Worm (Caenorhabditis elegans) whole organism, L3 larva: ENCODE data around the gene srg-29.

Source experiments
- elt-1 ChIP-seq: fragments of 150-350 bp; optimal IDR thresholded peaks from 2 replicates; lab custom pipeline; 2014; ENCODE audit warnings: missing biosample characterization, missing genetic modification characterization
- elt-3 ChIP-seq, 3 experiments: fragments of 150-350 bp in 1 of 3; sonication (generic microtip) in 2 of 3; optimal IDR thresholded peaks; 2 replicates in 2 of 3; 4 replicates in 1 of 3; lab custom pipeline; 2014 to 2017; ENCODE audit warnings: missing biosample characterization in 3 of 3, missing genetic modification characterization in 3 of 3
- fkh-10 ChIP-seq: sonication (generic microtip); optimal IDR thresholded peaks from 2 replicates; lab custom pipeline; 2017; ENCODE audit warnings: missing biosample characterization, missing genetic modification reagents, missing genetic modification characterization
- fkh-2 ChIP-seq: fragments of 150-350 bp; optimal IDR thresholded peaks from 2 replicates; lab custom pipeline; 2014; ENCODE audit warnings: missing biosample characterization, missing genetic modification reagents, missing genetic modification characterization
- jun-1 ChIP-seq: fragments of 150-350 bp; optimal IDR thresholded peaks from 2 replicates; lab custom pipeline; 2014; ENCODE audit warnings: missing biosample characterization, missing genetic modification reagents, missing genetic modification characterization
- lin-39 ChIP-seq: fragments of 150-350 bp; optimal IDR thresholded peaks from 2 replicates; lab custom pipeline; 2018; ENCODE audit warnings: missing biosample characterization, missing genetic modification reagents, missing genetic modification characterization
- lsy-12 ChIP-seq: sonication (generic microtip); optimal IDR thresholded peaks from 2 replicates; lab custom pipeline; 2016; ENCODE audit warnings: mild to moderate bottlenecking, missing genetic modification characterization, missing compliant biosample characterization
- nhr-11 ChIP-seq: fragments of 150-350 bp; optimal IDR thresholded peaks from 2 replicates; lab custom pipeline; 2014; ENCODE audit warnings: missing biosample characterization, missing genetic modification characterization
- nhr-76 ChIP-seq: fragments of 150-350 bp; sonication (generic microtip); optimal IDR thresholded peaks from 5 replicates; lab custom pipeline; 2014; ENCODE audit warnings: missing biosample characterization, missing genetic modification characterization
- nhr-77 ChIP-seq: fragments of 150-350 bp; optimal IDR thresholded peaks from 2 replicates; lab custom pipeline; 2014; ENCODE audit warnings: missing biosample characterization, missing genetic modification characterization
- skn-1 ChIP-seq: fragments of 150-350 bp; optimal IDR thresholded peaks from 2 replicates; lab custom pipeline; 2014; ENCODE audit warnings: missing biosample characterization, missing genetic modification characterization
- snpc-4 ChIP-seq: fragments of 150-350 bp; optimal IDR thresholded peaks from 2 replicates; lab custom pipeline; 2014; ENCODE audit warnings: missing biosample characterization, missing genetic modification characterization
- zag-1 ChIP-seq: fragments of 150-350 bp; optimal IDR thresholded peaks from 2 replicates; lab custom pipeline; 2014; ENCODE audit warnings: missing biosample characterization, missing genetic modification characterization

DNA sequence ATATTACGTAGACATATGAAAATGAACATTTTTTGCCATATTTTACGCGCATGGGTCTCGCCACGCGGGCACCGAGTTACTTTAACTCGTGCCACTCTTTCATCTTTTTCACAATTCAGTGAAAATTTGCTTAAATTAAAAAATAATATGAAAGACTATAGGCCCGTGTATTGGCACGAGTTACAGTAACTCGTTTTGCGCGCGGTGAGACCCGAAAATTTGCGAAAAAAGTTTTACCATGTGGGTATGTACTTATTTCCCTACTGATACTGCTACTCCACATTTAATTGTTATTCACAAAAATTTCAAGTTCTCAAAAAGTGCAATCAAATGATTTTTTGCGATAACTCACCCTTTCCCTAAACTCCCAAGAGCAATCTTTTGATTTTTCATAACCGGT is 39.2 kb upstream of the srg-29 start:
- TF ChIP-seq elt-3 (tag; optimal IDR thresholded peaks at IDR 0.05; lab: Kevin White, UChicago), result no peak
- no peak for TF ChIP-seq fkh-2
- TF ChIP-seq nhr-77, result no peak
- TF ChIP-seq nhr-11 (tag; lab: Kevin White, UChicago), result no peak
- TF ChIP-seq snpc-4 (tag; lab: Kevin White, UChicago), result no peak
- no peak for TF ChIP-seq nhr-76
- no peak for TF ChIP-seq lsy-12
- no peak for TF ChIP-seq elt-1 (tag; lab: Kevin White, UChicago)
- no peak for TF ChIP-seq jun-1 (tag; lab: Kevin White, UChicago)
- TF ChIP-seq skn-1, result no peak
- TF ChIP-seq zag-1 (tag; lab: Kevin White, UChicago), result no peak
- no peak for TF ChIP-seq lin-39 (tag; lab: Kevin White, UChicago)
- TF ChIP-seq fkh-10 (GFP tag; lab: Kevin White, UChicago), result no peak
